Worm (Caenorhabditis elegans) whole organism, L3 larva: ENCODE measurements around the gene F19B6.3.

Experiments
- ZK546.5 ChIP-seq: sonication (generic microtip); optimal IDR thresholded peaks from 2 replicates; lab custom pipeline; 2017; ENCODE audit warnings: missing biosample characterization, missing genetic modification characterization
- egl-27 ChIP-seq: sonication (generic microtip); optimal IDR thresholded peaks from 4 replicates; lab custom pipeline; 2017; ENCODE audit warnings: missing biosample characterization, missing genetic modification reagents, missing genetic modification characterization
- fkh-10 ChIP-seq: sonication (generic microtip); optimal IDR thresholded peaks from 2 replicates; lab custom pipeline; 2017; ENCODE audit warnings: missing biosample characterization, missing genetic modification reagents, missing genetic modification characterization
- lin-39 ChIP-seq: fragments of 150-350 bp; optimal IDR thresholded peaks from 2 replicates; lab custom pipeline; 2018; ENCODE audit warnings: missing biosample characterization, missing genetic modification reagents, missing genetic modification characterization
- nhr-11 ChIP-seq: fragments of 150-350 bp; optimal IDR thresholded peaks from 2 replicates; lab custom pipeline; 2014; ENCODE audit warnings: missing biosample characterization, missing genetic modification characterization
- nhr-43 ChIP-seq: sonication (generic microtip); optimal IDR thresholded peaks from 2 replicates; lab custom pipeline; 2016; ENCODE audit warnings: mild to moderate bottlenecking, missing genetic modification characterization, missing compliant biosample characterization; ENCODE audit not compliant: poor library complexity, severe bottlenecking
- nhr-67 ChIP-seq: fragments of 150-350 bp; optimal IDR thresholded peaks from 2 replicates; lab custom pipeline; 2014; ENCODE audit warnings: missing biosample characterization, missing genetic modification characterization
- skn-1 ChIP-seq: fragments of 150-350 bp; optimal IDR thresholded peaks from 2 replicates; lab custom pipeline; 2014; ENCODE audit warnings: missing biosample characterization, missing genetic modification characterization
- snpc-4 ChIP-seq: fragments of 150-350 bp; optimal IDR thresholded peaks from 2 replicates; lab custom pipeline; 2014; ENCODE audit warnings: missing biosample characterization, missing genetic modification characterization
- zag-1 ChIP-seq: fragments of 150-350 bp; optimal IDR thresholded peaks from 2 replicates; lab custom pipeline; 2014; ENCODE audit warnings: missing biosample characterization, missing genetic modification characterization

- TF ChIP-seq fkh-10 (GFP tag; lab: Kevin White, UChicago) (no peak), nhr-43 (tag; lab: Kevin White, UChicago) (no peak), lin-39 (no peak), egl-27 (tag; lab: Kevin White, UChicago) (no peak), skn-1 (no peak), zag-1 (no peak), nhr-67 (no peak), snpc-4 (tag; lab: Kevin White, UChicago) (no peak), ZK546.5 (tag; lab: Kevin White, UChicago) (no peak), nhr-11 (tag; lab: Kevin White, UChicago) (no peak)
Measured at ce11 chrIV:12304750-12305149, 22.3 kb upstream of the F19B6.3 start.
